Fruit fly (Drosophila melanogaster) whole organism, prepupa: ENCODE measurements around the gene Mur2B.

Experiments used
- Blimp-1 ChIP-seq: fragments of 200-800 bp; sonication (Bioruptor generic); optimal IDR thresholded peaks from 3 replicates; lab custom pipeline; 2017; ENCODE audit warnings: missing biosample characterization, missing genetic modification characterization, mild to moderate bottlenecking, moderate library complexity, missing genetic modification reagents
- CG11762 ChIP-seq: fragments of 200-800 bp; sonication (Bioruptor generic); optimal IDR thresholded peaks from 3 replicates; lab custom pipeline; 2016; ENCODE audit warnings: missing biosample characterization, missing genetic modification characterization; ENCODE audit not compliant: insufficient read depth
- Ets96B ChIP-seq: fragments of 200-800 bp; optimal IDR thresholded peaks from 2 replicates; lab custom pipeline; 2019; ENCODE audit warnings: missing biosample characterization, mild to moderate bottlenecking, missing genetic modification characterization, moderate library complexity
- Hr38 ChIP-seq: sonication (Bioruptor generic); optimal IDR thresholded peaks from 2 replicates; lab custom pipeline; 2016; ENCODE audit warnings: missing biosample characterization, missing genetic modification characterization

DNA sequence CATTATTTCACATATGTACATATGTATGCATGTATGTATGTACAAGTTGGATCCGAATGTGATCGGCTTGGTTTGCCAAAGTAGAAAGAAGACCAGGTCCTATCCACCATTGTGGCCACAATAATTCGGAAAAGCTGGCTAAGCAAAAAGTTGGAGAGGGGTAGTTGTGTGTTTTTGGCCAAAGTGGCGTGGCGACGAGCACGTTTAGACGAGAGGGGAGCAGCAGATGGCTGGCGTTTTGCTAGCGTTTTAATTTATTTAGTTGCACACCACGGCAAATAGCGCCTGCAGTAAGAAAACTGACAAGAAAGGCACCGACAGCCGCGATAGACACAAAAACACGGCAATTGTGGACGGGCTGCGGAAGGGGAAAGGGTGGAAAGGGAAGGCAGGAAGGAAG, 43.4 kb downstream of the Mur2B start:
- no peak for TF ChIP-seq Hr38 (GFP tag; lab: Kevin White, UChicago)
- TF ChIP-seq Ets96B (tag; lab: Kevin White, UChicago): no peak
- no peak for TF ChIP-seq Blimp-1 (GFP tag; lab: Kevin White, UChicago)
- no peak for TF ChIP-seq CG11762
